Fruit fly (Drosophila melanogaster): ENCODE data around the gene CG15458.

Gene CG15458

dm6 chrX:20429482-20430204 lies 15.6 kb upstream of the CG15458 start, which contains the start of the genes CG11710 and mal (continued):
- no peak for TF ChIP-seq Bdp1 (GFP tag; optimal IDR thresholded peaks at IDR 0.05)
- no peak for TF ChIP-seq CG10565 (GFP tag; optimal IDR thresholded peaks at IDR 0.05)
- TF ChIP-seq CG11723 (GFP tag; optimal IDR thresholded peaks at IDR 0.05) = no peak
- peak; percentile 88 for TF ChIP-seq Fer1 (GFP tag; optimal IDR thresholded peaks at IDR 0.05)
- peak; percentile 44 for TF ChIP-seq Side (GFP tag; optimal IDR thresholded peaks at IDR 0.05)
- TF ChIP-seq Gug (GFP tag; IDR thresholded peaks at IDR 0.05) = peak; percentile 74; the same call in 3 of the 4 replicates
- TF ChIP-seq CG31365 (tag; optimal IDR thresholded peaks at IDR 0.05) = peak; percentile 71
- TF ChIP-seq CG11504 (tag; optimal IDR thresholded peaks at IDR 0.05) = peak; percentile 88
- TF ChIP-seq ase (GFP tag; IDR thresholded peaks at IDR 0.05) = no peak
- peak; percentile 42; the same call in 2 of the 3 replicates for TF ChIP-seq CG6791 (GFP tag; IDR thresholded peaks at IDR 0.05; ENCODE audit: partially characterized antibody)
- TF ChIP-seq exex (tag; optimal IDR thresholded peaks at IDR 0.05) = peak; percentile 48
- peak; percentile 84 for TF ChIP-seq Rfx (GFP tag; IDR thresholded peaks at IDR 0.05)
- TF ChIP-seq peb (GFP tag; IDR thresholded peaks at IDR 0.05) = peak; percentile 61; the same call in 1 of the 2 replicates
- no peak for TF ChIP-seq Oli (tag; optimal IDR thresholded peaks at IDR 0.05)
- peak; percentile 36 to 68 for TF ChIP-seq chif (GFP tag; optimal IDR thresholded peaks at IDR 0.05)
- no peak for TF ChIP-seq aop (GFP tag; IDR thresholded peaks at IDR 0.05)
- peak; percentile 59 for TF ChIP-seq CG14667 (GFP tag; IDR thresholded peaks at IDR 0.05)
- peak; percentile 42 for TF ChIP-seq ewg (GFP tag; optimal IDR thresholded peaks at IDR 0.05)
- peak; percentile 83 for TF ChIP-seq CG13894 (tag; optimal IDR thresholded peaks at IDR 0.05)
- TF ChIP-seq Vsx1 (GFP tag; optimal IDR thresholded peaks at IDR 0.05) = no peak
- peak; percentile 69 for TF ChIP-seq CG18764 (GFP tag; optimal IDR thresholded peaks at IDR 0.05)
- TF ChIP-seq Oaz (GFP tag; IDR thresholded peaks at IDR 0.05) = peak; percentile 72
- TF ChIP-seq cad (GFP tag; optimal IDR thresholded peaks at IDR 0.05) = no peak
- no peak for TF ChIP-seq CG10431 (GFP tag; optimal IDR thresholded peaks at IDR 0.05)
- TF ChIP-seq CG9797 (GFP tag; optimal IDR thresholded peaks at IDR 0.05) = no peak
- TF ChIP-seq twi (tag; optimal IDR thresholded peaks at IDR 0.05) = peak; percentile 61
- TF ChIP-seq CG18011 (GFP tag; optimal IDR thresholded peaks at IDR 0.05) = peak; percentile 45
- peak; percentile 82 for TF ChIP-seq Dbx (GFP tag; IDR thresholded peaks at IDR 0.05)
- TF ChIP-seq Hr51 (GFP tag; optimal IDR thresholded peaks at IDR 0.05) = peak in 1 of 2 experiments; percentile 32
- TF ChIP-seq CG10654 (GFP tag; optimal IDR thresholded peaks at IDR 0.05) = peak; percentile 72
- peak; percentile 37; the same call in 1 of the 2 replicates for TF ChIP-seq ara (GFP tag; IDR thresholded peaks at IDR 0.05)
- TF ChIP-seq CG4424 (GFP tag; optimal IDR thresholded peaks at IDR 0.05) = peak; percentile 79
- peak; percentile 39; the same call in 1 of the 2 replicates for TF ChIP-seq E2f2 (GFP tag; IDR thresholded peaks at IDR 0.05)
- TF ChIP-seq CG4617 (GFP tag; optimal IDR thresholded peaks at IDR 0.05; ENCODE audit: borderline replicate concordance) = peak; percentile 37
- TF ChIP-seq BEAF-32 (GFP tag; optimal IDR thresholded peaks at IDR 0.05) = peak; percentile 43
- TF ChIP-seq onecut (GFP tag; IDR thresholded peaks at IDR 0.05) = peak; percentile 71
- TF ChIP-seq mld (GFP tag; IDR thresholded peaks at IDR 0.05; ENCODE audit: partially characterized antibody) = no peak
- TF ChIP-seq CG14441 (GFP tag; IDR thresholded peaks at IDR 0.05) = peak; percentile 71
- no peak for TF ChIP-seq cas (GFP tag; IDR thresholded peaks at IDR 0.05)
- peak; percentile 68 for TF ChIP-seq CG3847 (GFP tag; IDR thresholded peaks at IDR 0.05)
- TF ChIP-seq stwl (tag; optimal IDR thresholded peaks at IDR 0.05) = peak; percentile 21
- TF ChIP-seq croc (GFP tag; conservative IDR thresholded peaks at IDR 0.05) = peak; percentile 77
- TF ChIP-seq CG1529 (GFP tag; optimal IDR thresholded peaks at IDR 0.05) = no peak
- no peak for TF ChIP-seq CG15601 (tag; optimal IDR thresholded peaks at IDR 0.05)
- TF ChIP-seq CG11247 (GFP tag; IDR thresholded peaks at IDR 0.05) = peak; percentile 45; the same call in 1 of the 2 replicates
- no peak for TF ChIP-seq CG3065 (GFP tag; optimal IDR thresholded peaks at IDR 0.05)
- peak; percentile 62; the same call in 3 of the 4 replicates for TF ChIP-seq Dll (GFP tag; IDR thresholded peaks at IDR 0.05; ENCODE audit: partially characterized antibody)
- peak; percentile 41 for TF ChIP-seq emc (GFP tag; optimal IDR thresholded peaks at IDR 0.05)
- no peak for TF ChIP-seq chm (GFP tag; IDR thresholded peaks at IDR 0.05)

Data from whole organism, embryonic.